Fruit fly (Drosophila melanogaster): Measurements from ENCODE around the gene CG5715.

- TF ChIP-seq Myc (optimal IDR thresholded peaks at IDR 0.05) (no peak), ey (GFP tag; optimal IDR thresholded peaks at IDR 0.05) (no peak), Jra (GFP tag; optimal IDR thresholded peaks at IDR 0.05) (no peak)
These were observed 30.4 kb downstream of the CG5715 start for dm6 chr3R:24263588-24264413.

Measured in whole organism, wandering third instar larva.